Fruit fly (Drosophila melanogaster): ENCODE results near the gene r2d2.

DNA sequence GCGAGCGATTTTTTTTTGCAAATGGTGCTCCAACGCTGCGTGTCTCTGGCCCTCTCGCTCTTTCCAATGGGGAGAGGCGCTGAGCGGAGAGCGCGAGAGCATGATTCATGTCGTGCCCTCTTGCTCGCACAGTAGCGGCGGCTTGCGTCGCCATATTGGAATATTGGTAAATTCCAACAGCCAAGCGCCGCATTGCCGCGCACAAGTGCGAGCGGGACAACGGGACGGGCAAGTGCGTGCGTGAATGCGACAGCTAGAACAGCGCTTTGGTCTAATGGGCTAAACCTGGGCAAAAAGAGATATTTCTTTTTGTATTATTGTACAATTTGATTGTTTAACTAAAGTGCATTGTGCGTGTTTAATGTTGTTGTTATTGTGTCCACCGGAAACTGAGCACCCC, 28.3 kb downstream of the r2d2 start:
- TF ChIP-seq psq (optimal IDR thresholded peaks at IDR 0.05), result no peak
- TF ChIP-seq Myc (optimal IDR thresholded peaks at IDR 0.05), result no peak
- no peak for TF ChIP-seq ttk (optimal IDR thresholded peaks at IDR 0.05)
- no peak for TF ChIP-seq Sin3A (optimal IDR thresholded peaks at IDR 0.05)
